Worm (Caenorhabditis elegans) whole organism, L4/young adult: Measurements from ENCODE around the gene C37H5.5.

Source experiments
- W03F9.2 ChIP-seq: fragments of 150-350 bp; optimal IDR thresholded peaks from 2 replicates; lab custom pipeline; 2014; ENCODE audit warnings: missing biosample characterization, missing genetic modification characterization
- dao-5 ChIP-seq: sonication (generic microtip); optimal IDR thresholded peaks from 2 replicates; lab custom pipeline; 2016; ENCODE audit warnings: missing genotype, missing genetic modification characterization, moderate library complexity, missing compliant biosample characterization
- him-1 ChIP-seq: sonication (generic microtip); optimal IDR thresholded peaks from 2 replicates; lab custom pipeline; 2016; ENCODE audit warnings: missing genotype, missing genetic modification reagents, missing genetic modification characterization, missing compliant biosample characterization

Gene C37H5.5

ce11 chrV:4851138-4851537, 24.0 kb downstream of the C37H5.5 start, which contains the start of gene nex-4:
nex-4 (plus strand) TSS chrV:4851438.
- TF ChIP-seq dao-5 (tag; lab: Kevin White, UChicago) = no peak

DNA sequence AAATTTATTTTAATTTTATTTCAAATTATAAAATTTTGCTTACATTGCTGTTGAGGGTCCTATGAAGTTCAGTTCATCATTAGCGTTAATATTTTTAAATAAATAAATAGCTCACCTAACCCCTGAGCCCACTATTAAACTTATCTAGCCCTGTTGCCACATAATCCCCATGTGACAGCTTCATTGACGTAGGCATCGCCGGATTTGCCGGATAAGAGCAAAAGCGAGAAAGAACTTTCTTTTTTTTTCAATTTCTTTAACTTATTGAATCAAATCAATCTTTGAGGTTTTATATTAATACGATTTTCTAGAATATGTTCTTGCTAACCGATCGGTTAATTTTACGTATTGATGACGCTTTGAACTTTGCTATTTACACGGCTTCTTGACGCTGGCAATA, 24.8 kb downstream of the C37H5.5 start:
- TF ChIP-seq dao-5 (tag; lab: Kevin White, UChicago) = no peak
- no peak for TF ChIP-seq W03F9.2 (tag; lab: Kevin White, UChicago)
- TF ChIP-seq him-1 (tag; lab: Kevin White, UChicago) = no peak

DNA sequence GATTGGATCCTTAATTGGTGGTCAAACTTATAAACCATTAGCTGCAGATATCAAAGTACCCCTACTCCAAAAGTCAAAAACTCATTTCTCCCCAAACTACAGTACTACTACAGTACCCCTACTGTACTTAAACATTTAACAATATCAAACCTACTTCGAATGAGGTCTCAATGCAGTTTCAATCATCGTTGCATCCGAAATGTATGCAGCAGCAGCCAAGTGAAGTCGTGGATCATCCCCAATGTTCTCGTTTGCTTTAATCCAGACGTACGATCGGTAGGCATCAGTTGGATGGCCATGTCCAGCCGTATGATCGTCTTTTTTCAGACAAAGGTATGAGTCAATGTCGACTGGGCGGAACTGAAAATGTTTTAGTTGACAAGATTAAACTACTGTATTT, 30.4 kb downstream of the C37H5.5 start:
- no peak for TF ChIP-seq him-1 (tag; lab: Kevin White, UChicago)
- TF ChIP-seq W03F9.2 (tag; lab: Kevin White, UChicago) = no peak
- TF ChIP-seq dao-5 (tag; lab: Kevin White, UChicago) = no peak

DNA sequence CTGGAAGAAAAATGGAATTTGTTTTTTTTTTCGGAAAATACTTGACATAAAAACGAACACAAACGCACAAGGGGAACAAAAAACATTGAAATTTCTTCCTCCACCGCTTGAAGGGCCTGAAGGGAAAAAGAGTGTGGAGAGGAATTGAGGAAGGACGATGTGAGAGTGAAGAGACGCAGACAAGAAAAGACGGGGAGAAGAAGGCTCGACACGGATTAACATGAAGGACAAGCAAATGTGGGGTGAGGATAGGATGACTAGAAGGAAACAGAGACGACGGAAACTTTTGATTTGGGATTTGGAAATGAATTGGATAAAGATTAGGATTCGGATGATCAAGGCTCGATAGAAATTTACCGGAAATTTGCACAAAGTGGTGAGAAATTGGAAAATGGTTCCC, 33.4 kb downstream of the C37H5.5 start:
- no peak for TF ChIP-seq dao-5 (tag; lab: Kevin White, UChicago)

ce11 chrV:4862737-4863136, 35.6 kb downstream of the C37H5.5 start, which contains the start of gene C37H5.13:
C37H5.13 (minus strand) TSS chrV:4862965.
- TF ChIP-seq him-1 (tag; lab: Kevin White, UChicago) (no peak), dao-5 (tag; lab: Kevin White, UChicago) (no peak), W03F9.2 (tag; lab: Kevin White, UChicago) (no peak)

DNA sequence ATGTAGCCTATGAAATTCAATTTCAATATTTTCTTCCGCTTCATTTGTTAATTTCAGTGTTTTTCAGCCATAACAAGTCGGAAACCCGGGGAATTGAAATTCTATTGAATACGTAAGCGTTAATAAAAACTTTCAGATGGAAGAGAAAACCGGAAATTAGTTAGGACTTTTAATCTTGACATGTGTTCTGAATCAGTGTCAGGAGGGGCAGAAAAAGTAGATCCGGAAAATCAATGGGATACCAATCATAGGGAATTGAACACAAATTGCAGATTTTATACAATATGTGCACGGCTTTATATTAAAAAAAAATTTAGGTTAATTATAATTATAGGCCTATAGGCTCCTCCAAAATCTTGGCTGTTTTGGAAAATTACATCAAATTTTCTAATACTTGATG, 37.2 kb downstream of the C37H5.5 start:
- TF ChIP-seq W03F9.2 (tag; lab: Kevin White, UChicago) (no peak), dao-5 (tag; lab: Kevin White, UChicago) (no peak), him-1 (tag; lab: Kevin White, UChicago) (no peak)

- TF ChIP-seq W03F9.2 (tag; lab: Kevin White, UChicago) (no peak), dao-5 (tag; lab: Kevin White, UChicago) (no peak), him-1 (tag; lab: Kevin White, UChicago) (no peak)
These were observed 38.2 kb downstream of the C37H5.5 start, which contains the start of gene srd-32 for ce11 chrV:4865364-4865763. srd-32 (plus strand) TSS chrV:4865664.

ce11 chrV:4867535-4867934, 40.4 kb downstream of the C37H5.5 start:
- no peak for TF ChIP-seq him-1 (tag; lab: Kevin White, UChicago)
- TF ChIP-seq W03F9.2 (tag; lab: Kevin White, UChicago) = no peak
- TF ChIP-seq dao-5 (tag; lab: Kevin White, UChicago) = no peak

DNA sequence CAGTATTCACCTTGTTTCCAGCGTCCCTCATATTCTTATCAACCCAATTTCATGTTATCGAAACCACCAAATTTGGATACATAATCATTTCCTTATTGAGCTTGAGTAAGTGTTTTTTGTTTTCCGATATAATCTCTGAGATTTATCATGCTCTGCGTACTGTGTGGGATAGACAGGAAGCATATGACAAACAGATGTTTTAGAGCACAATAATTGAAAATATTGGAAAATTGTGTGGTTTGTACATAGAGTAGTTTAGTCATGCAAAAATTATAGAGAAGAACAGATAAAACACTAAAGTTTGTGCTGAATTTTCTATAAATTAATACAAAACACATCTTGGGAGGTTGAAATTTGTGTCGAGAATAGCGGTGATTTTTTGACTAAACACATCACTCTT, 41.5 kb downstream of the C37H5.5 start:
- no peak for TF ChIP-seq him-1 (tag; lab: Kevin White, UChicago)

ce11 chrV:4870627-4871026, 43.5 kb downstream of the C37H5.5 start:
- TF ChIP-seq dao-5 (tag; lab: Kevin White, UChicago) (no peak), him-1 (tag; lab: Kevin White, UChicago) (no peak), W03F9.2 (tag; lab: Kevin White, UChicago) (no peak)

ce11 chrV:4871992-4872391, 44.8 kb downstream of the C37H5.5 start, which contains the start of gene srd-33:
srd-33 (plus strand) TSS chrV:4872292.
- TF ChIP-seq dao-5 (tag; lab: Kevin White, UChicago) = no peak
- no peak for TF ChIP-seq W03F9.2 (tag; lab: Kevin White, UChicago)
- TF ChIP-seq him-1 (tag; lab: Kevin White, UChicago) = no peak

DNA sequence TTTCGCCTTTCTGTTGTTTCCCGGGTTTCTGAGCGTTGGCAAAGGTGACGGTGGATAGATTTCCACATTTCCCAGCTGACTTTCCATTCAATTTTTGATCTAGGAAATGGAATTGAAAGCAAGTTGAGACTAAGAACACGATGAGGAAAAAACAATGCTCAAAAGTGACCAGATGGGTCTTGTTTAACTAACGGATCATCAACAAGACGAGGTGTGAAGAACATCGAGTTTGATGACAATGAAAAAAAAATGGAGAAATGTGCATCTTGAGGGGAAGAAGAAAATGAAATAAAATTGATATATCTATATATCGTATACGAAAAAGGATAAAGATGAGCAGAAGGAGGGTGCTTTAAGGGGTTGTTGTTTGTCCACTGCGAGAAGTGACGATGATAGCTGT, 50.4 kb downstream of the C37H5.5 start, which contains the start of gene T19H12.6:
T19H12.6 (minus strand) TSS at position 101 of the 400 bp plus-strand sequence.
- no peak for TF ChIP-seq him-1 (tag; lab: Kevin White, UChicago)
- no peak for TF ChIP-seq W03F9.2 (tag; lab: Kevin White, UChicago)
- no peak for TF ChIP-seq dao-5 (tag; lab: Kevin White, UChicago)

DNA sequence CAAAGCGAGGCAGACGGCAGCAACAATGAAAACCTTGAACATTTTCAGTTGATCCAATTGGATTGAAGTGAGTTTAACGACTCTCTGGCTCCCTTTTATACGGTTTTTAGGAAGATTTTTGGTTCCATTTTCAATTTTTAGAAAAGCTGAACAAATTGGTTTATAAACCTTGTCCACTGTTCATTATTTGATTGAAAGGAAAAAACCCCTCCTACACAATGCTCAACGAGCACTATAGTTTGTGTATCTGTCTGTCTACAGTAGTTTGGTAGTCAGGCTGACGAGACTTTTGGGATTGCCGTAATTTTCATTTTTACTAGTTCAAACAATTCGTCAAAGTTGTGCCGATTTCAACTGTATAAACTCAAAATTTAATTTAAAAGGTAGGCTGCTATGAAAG, 52.1 kb downstream of the C37H5.5 start, which contains the start of gene T19H12.15:
T19H12.15 (minus strand) TSS at position 101 of the 400 bp plus-strand sequence.
- TF ChIP-seq W03F9.2 (tag; lab: Kevin White, UChicago) = no peak

DNA sequence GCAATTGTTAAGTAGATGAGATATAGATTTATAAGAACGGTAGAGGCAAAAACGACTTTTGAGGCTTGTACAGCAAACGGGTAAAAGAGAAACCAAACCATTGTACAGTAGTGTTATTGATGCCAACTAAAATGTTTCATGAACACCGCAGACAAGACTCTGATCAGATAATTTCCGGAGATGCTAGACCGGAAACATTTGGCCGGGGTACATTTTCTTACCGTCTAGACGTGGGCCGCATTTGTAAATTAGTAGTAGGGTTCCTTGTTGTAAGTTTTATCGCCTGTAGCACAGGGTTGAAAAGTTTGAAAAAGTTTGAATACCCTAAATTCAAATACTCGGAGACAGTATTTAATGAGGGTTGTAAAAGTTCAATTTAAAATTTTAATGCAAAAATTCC, 54.2 kb downstream of the C37H5.5 start, which contains the start of gene str-32:
str-32 (minus strand) TSS at position 101 of the 400 bp plus-strand sequence.
- TF ChIP-seq him-1 (tag; lab: Kevin White, UChicago) (no peak), dao-5 (tag; lab: Kevin White, UChicago) (no peak), W03F9.2 (tag; lab: Kevin White, UChicago) (no peak)

ce11 chrV:4884490-4884889, 57.3 kb downstream of the C37H5.5 start, which contains the start of gene T19H12.12:
T19H12.12 (plus strand) TSS chrV:4884790.
- TF ChIP-seq him-1 (tag; lab: Kevin White, UChicago) = no peak
- no peak for TF ChIP-seq dao-5 (tag; lab: Kevin White, UChicago)
- TF ChIP-seq W03F9.2 (tag; lab: Kevin White, UChicago) = no peak
